Worm (Caenorhabditis elegans): ENCODE measurements around the gene C14A6.7.
A peak's percentile ranks its signal among the peaks of the same experiment; 100 is the strongest.

The C14A6.7 gene

DNA sequence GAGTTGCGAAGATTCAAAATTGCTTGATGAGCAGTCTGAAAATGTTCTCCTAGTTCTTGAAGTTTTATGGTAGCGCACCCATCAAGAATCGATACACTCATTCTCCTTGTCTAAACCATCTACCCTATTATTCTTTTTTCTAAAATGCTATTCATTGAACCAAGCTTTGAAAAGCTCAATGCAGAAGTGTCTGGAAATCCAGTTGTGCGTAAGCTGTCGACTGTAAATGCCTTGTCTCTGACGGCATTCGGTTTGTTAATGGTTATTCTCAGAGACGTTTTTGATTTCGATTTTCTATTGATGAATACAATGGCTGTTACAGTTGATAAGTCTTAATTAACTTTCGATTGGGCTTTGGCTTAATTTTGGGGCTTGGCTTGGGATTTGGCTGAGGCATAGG, 5.6 kb downstream of the C14A6.7 start, which contains the start of gene C14A6.12:
Gene C14A6.12, minus strand, starts transcription at position 101 of the 400 bp plus-strand sequence.
- TF ChIP-seq fkh-2 (tag; optimal IDR thresholded peaks at IDR 0.05) = no peak
- no peak for TF ChIP-seq egl-27 (tag; optimal IDR thresholded peaks at IDR 0.05)
- TF ChIP-seq mml-1 (tag; optimal IDR thresholded peaks at IDR 0.05) = no peak
- no peak for TF ChIP-seq ceh-82 (tag; optimal IDR thresholded peaks at IDR 0.05)
- TF ChIP-seq skn-1 (tag; optimal IDR thresholded peaks at IDR 0.05) = no peak
- no peak for TF ChIP-seq nhr-67 (tag; optimal IDR thresholded peaks at IDR 0.05)
- TF ChIP-seq nfya-1 (tag; optimal IDR thresholded peaks at IDR 0.05; ENCODE audit: insufficient read depth) = no peak
- TF ChIP-seq lsy-12 (tag; optimal IDR thresholded peaks at IDR 0.05) = no peak
- TF ChIP-seq zag-1 (tag; optimal IDR thresholded peaks at IDR 0.05) = no peak
- no peak for TF ChIP-seq mdl-1 (tag; optimal IDR thresholded peaks at IDR 0.05)

DNA sequence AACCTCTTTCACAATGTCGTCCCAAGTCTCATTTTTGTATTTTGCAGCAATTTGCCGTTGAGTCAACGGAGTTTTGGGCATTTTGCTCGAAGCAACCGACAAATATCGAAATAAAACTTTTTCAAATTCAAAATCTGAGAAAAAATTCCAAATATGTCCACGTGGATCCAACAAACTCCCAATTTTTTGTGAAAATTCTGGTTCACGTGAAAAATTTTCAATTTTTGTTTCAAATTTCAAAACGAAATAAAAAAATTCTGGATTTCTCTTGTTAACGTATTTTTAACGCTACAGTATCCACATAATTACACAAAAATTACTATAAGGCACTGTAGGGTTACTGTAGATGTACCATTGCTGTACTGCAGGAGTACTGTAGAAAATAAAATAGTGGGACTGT, 6.9 kb downstream of the C14A6.7 start, which contains the start of gene C14A6.13:
Gene C14A6.13, minus strand, starts transcription at position 101 of the 400 bp plus-strand sequence.
- no peak for TF ChIP-seq snpc-4 (tag; optimal IDR thresholded peaks at IDR 0.05)
- TF ChIP-seq ceh-28 (tag; optimal IDR thresholded peaks at IDR 0.05) = no peak
- TF ChIP-seq lsy-12 (tag; optimal IDR thresholded peaks at IDR 0.05) = no peak
- TF ChIP-seq lin-15B (tag; optimal IDR thresholded peaks at IDR 0.05) = no peak
- no peak for TF ChIP-seq ceh-9 (tag; optimal IDR thresholded peaks at IDR 0.05)
- no peak for TF ChIP-seq eor-1 (tag; optimal IDR thresholded peaks at IDR 0.05)
- no peak for TF ChIP-seq nhr-11 (tag; optimal IDR thresholded peaks at IDR 0.05)
- TF ChIP-seq nhr-237 (tag; optimal IDR thresholded peaks at IDR 0.05) = no peak
- no peak for TF ChIP-seq ceh-16 (tag; optimal IDR thresholded peaks at IDR 0.05)
- TF ChIP-seq nhr-12 (tag; optimal IDR thresholded peaks at IDR 0.05) = no peak
- no peak for TF ChIP-seq mdl-1 (tag; optimal IDR thresholded peaks at IDR 0.05)
- TF ChIP-seq jun-1 (tag; optimal IDR thresholded peaks at IDR 0.05) = no peak
- TF ChIP-seq ZK546.5 (tag; optimal IDR thresholded peaks at IDR 0.05) = no peak

DNA sequence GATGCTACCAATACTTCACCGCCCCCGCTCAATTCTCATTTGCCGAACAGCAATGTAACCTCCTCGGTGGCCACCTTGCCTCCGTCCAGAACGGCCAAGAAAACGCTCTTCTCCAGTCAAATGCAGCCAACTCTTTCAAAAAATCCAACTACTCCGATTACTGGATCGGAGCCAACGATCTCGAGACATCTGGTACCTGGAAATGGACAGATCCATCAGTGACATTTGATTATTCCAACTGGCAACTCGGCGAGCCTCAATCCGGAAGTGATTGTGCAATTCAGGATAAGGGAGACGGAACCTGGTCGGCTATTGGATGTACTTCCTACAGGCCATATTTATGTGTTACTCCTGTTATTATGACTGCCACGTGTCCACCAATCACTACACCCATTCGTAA, 10.0 kb downstream of the C14A6.7 start:
- TF ChIP-seq egl-5 (tag; optimal IDR thresholded peaks at IDR 0.05) (no peak), nfya-1 (tag; optimal IDR thresholded peaks at IDR 0.05; ENCODE audit: insufficient read depth) (no peak), eor-1 (tag; optimal IDR thresholded peaks at IDR 0.05) (no peak), ztf-4 (tag; optimal IDR thresholded peaks at IDR 0.05) (no peak), nhr-25 (tag; optimal IDR thresholded peaks at IDR 0.05) (no peak), ztf-11 (tag; optimal IDR thresholded peaks at IDR 0.05) (no peak), hmg-11 (tag; optimal IDR thresholded peaks at IDR 0.05) (no peak), ceh-9 (tag; optimal IDR thresholded peaks at IDR 0.05) (no peak), elt-2 (tag; optimal IDR thresholded peaks at IDR 0.05) (no peak)

DNA sequence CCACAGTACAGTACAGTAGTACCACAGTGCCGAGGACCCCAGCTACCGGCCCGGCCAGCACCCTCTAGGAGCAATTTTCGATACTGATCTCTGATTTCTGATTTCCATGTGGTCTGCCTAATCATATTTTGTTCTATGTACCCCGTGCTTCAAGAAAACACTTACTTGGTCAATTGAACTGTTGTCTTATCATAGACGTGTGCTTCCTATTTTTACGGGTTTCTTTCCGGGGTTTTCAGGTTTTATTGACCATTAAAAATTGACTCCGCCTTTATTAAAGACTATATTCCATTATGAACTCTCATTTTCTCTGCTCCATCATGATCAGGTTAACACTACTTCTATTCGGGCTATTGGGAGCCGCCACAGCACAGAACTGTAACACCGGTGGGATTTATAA, 10.5 kb downstream of the C14A6.7 start, which contains the start of gene clec-48:
Gene clec-48, plus strand, starts transcription at position 320 of the 400 bp plus-strand sequence.
- TF ChIP-seq pha-4 (tag; optimal IDR thresholded peaks at IDR 0.05) (no peak), nhr-12 (tag; optimal IDR thresholded peaks at IDR 0.05) (no peak), elt-2 (tag; optimal IDR thresholded peaks at IDR 0.05) (peak; percentile 50), mdl-1 (tag; optimal IDR thresholded peaks at IDR 0.05) (no peak), pqm-1 (tag; optimal IDR thresholded peaks at IDR 0.05) (peak; percentile 66)

DNA sequence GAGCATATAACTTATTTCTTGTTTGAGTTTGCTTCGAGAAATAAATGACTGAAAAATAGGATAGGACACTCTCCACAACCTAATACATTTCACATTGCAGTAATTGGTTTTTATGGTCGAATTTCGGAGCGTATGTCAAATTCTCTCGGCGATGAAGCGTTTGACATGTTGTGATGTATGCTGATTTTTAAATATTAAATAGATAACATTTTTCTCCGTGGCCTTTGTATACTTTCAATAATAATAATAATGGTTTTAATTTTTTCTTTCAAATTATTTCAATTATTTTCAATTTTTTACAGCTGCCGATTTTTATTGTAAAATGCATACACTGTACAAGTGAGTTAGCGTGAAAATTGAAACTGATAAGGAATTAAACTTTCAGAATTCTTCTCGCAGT, 22.1 kb downstream of the C14A6.7 start, which contains the start of gene C14A6.3:
Gene C14A6.3, plus strand, starts transcription at position 301 of the 400 bp plus-strand sequence.
- TF ChIP-seq elt-2 (tag; optimal IDR thresholded peaks at IDR 0.05) = no peak

DNA sequence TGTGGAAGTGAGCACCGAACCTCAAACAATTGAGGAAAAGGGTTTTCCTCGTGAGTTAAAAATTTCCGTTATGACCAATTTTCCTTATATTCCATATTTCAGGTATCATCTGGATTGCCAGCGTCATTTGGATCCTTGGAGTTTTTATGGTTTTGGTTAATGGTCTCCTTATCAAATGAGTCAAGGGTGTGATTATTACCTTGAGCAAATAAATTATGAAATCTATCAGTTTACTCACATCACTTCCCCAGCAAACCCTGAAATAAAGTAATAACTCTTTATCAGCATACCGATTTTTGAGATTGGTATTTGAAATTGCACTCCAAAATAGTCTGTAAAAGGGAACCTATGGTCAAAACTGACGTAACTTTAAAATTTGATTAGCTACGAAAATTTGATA, 23.7 kb downstream of the C14A6.7 start:
- TF ChIP-seq fkh-10 (GFP tag; optimal IDR thresholded peaks at IDR 0.05) = no peak
- no peak for TF ChIP-seq lin-15B (tag; optimal IDR thresholded peaks at IDR 0.05)
- no peak for TF ChIP-seq nhr-237 (tag; optimal IDR thresholded peaks at IDR 0.05)
- no peak for TF ChIP-seq lin-39 (tag; optimal IDR thresholded peaks at IDR 0.05)
- no peak for TF ChIP-seq mdl-1 (tag; optimal IDR thresholded peaks at IDR 0.05)
- no peak for TF ChIP-seq nhr-67 (tag; optimal IDR thresholded peaks at IDR 0.05)
- no peak for TF ChIP-seq skn-1 (tag; optimal IDR thresholded peaks at IDR 0.05)
- no peak for TF ChIP-seq nhr-77 (tag; optimal IDR thresholded peaks at IDR 0.05)
- no peak for TF ChIP-seq nhr-23 (tag; optimal IDR thresholded peaks at IDR 0.05)
- no peak for TF ChIP-seq nhr-28 (tag; optimal IDR thresholded peaks at IDR 0.05)
- no peak for TF ChIP-seq ZK546.5 (tag; optimal IDR thresholded peaks at IDR 0.05)
- TF ChIP-seq nhr-76 (tag; optimal IDR thresholded peaks at IDR 0.05) = no peak
- no peak for TF ChIP-seq nhr-25 (tag; optimal IDR thresholded peaks at IDR 0.05)
- no peak for TF ChIP-seq ceh-16 (tag; optimal IDR thresholded peaks at IDR 0.05)
- no peak for TF ChIP-seq hmg-11 (tag; optimal IDR thresholded peaks at IDR 0.05)
- TF ChIP-seq elt-2 (tag; optimal IDR thresholded peaks at IDR 0.05) = no peak
